Fruit fly (Drosophila melanogaster) whole organism, embryonic: ENCODE measurements around the gene CG4770.

Experiments
- Antp ChIP-seq: fragments of 200-800 bp; sonication (Bioruptor generic); optimal IDR thresholded peaks from 3 replicates; lab custom pipeline; 2016; ENCODE audit warnings: missing biosample characterization, missing genetic modification characterization
- Asciz ChIP-seq: fragments of 200-800 bp; sonication (Bioruptor generic); optimal IDR thresholded peaks from 2 replicates; lab custom pipeline; 2017; ENCODE audit warnings: missing biosample characterization, mild to moderate bottlenecking, missing genetic modification characterization, missing genetic modification reagents
- Bgb ChIP-seq: fragments of 200-800 bp; sonication (Bioruptor generic); IDR thresholded peaks from 2 replicates; pipeline ENCODE4 v1.3.6; 2022; ENCODE audit warnings: missing biosample characterization, missing genetic modification characterization; ENCODE audit not compliant: partially characterized antibody
- CG1024 ChIP-seq: fragments of 200-800 bp; sonication (Bioruptor generic); IDR thresholded peaks from 2 replicates; pipeline ENCODE4 v1.3.6; 2022; ENCODE audit warnings: missing biosample characterization, missing genetic modification characterization
- CG11093 ChIP-seq: fragments of 200-800 bp; sonication (Bioruptor generic); IDR thresholded peaks from 3 replicates; pipeline ENCODE4 v1.3.6; 2022; ENCODE audit warnings: missing biosample characterization, missing genetic modification characterization
- CG11398 ChIP-seq: fragments of 200-800 bp; sonication (Bioruptor generic); optimal IDR thresholded peaks from 2 replicates; lab custom pipeline; 2016; ENCODE audit warnings: missing biosample characterization, missing genetic modification characterization
- CG11695 ChIP-seq: fragments of 200-800 bp; sonication (Bioruptor generic); IDR thresholded peaks from 3 replicates; pipeline ENCODE4 v1.3.6; 2022; ENCODE audit warnings: missing biosample characterization, missing genetic modification characterization
- CG11696 ChIP-seq: fragments of 200-800 bp; sonication (Bioruptor generic); IDR thresholded peaks from 2 replicates; pipeline ENCODE4 v1.3.6; 2022; ENCODE audit warnings: missing biosample characterization, missing genetic modification characterization
- CG1233 ChIP-seq: fragments of 200-800 bp; sonication (Bioruptor generic); optimal IDR thresholded peaks from 4 replicates; lab custom pipeline; 2018; ENCODE audit warnings: missing biosample characterization, mild to moderate bottlenecking, missing genetic modification characterization
- CG13123 ChIP-seq: fragments of 200-800 bp; sonication (Bioruptor generic); optimal IDR thresholded peaks from 2 replicates; lab custom pipeline; 2016; ENCODE audit warnings: missing biosample characterization, missing genetic modification characterization
- CG16779 ChIP-seq: fragments of 200-800 bp; sonication (Bioruptor generic); IDR thresholded peaks from 2 replicates; pipeline ENCODE4 v1.3.6; 2022; ENCODE audit warnings: missing biosample characterization, missing genetic modification characterization
- CG16863 ChIP-seq: fragments of 200-800 bp; sonication (Bioruptor generic); optimal IDR thresholded peaks from 3 replicates; lab custom pipeline; 2016; ENCODE audit warnings: missing biosample characterization, missing genetic modification characterization
- CG3163 ChIP-seq: fragments of 200-800 bp; sonication (Bioruptor generic); optimal IDR thresholded peaks from 3 replicates; lab custom pipeline; 2016; ENCODE audit warnings: missing biosample characterization, missing genetic modification characterization
- CG33213 ChIP-seq: fragments of 200-800 bp; sonication (Bioruptor generic); optimal IDR thresholded peaks from 3 replicates; lab custom pipeline; 2016; ENCODE audit warnings: missing biosample characterization, missing genetic modification characterization
- CG5953 ChIP-seq: fragments of 200-800 bp; sonication (Bioruptor generic); IDR thresholded peaks from 2 replicates; pipeline ENCODE4 v1.3.6; 2022; ENCODE audit warnings: missing biosample characterization, missing genetic modification characterization
- CG6854 ChIP-seq: fragments of 200-800 bp; sonication (Bioruptor generic); optimal IDR thresholded peaks from 3 replicates; lab custom pipeline; 2017; ENCODE audit warnings: missing biosample characterization, mild to moderate bottlenecking, missing genetic modification characterization
- CG7372 ChIP-seq: fragments of 200-800 bp; sonication (Bioruptor generic); IDR thresholded peaks from 2 replicates; pipeline ENCODE4 v1.3.6; 2022; ENCODE audit warnings: missing biosample characterization, missing genetic modification characterization
- CG9817 ChIP-seq: fragments of 200-800 bp; sonication (Bioruptor generic); optimal IDR thresholded peaks from 2 replicates; lab custom pipeline; 2018; ENCODE audit warnings: missing biosample characterization, mild to moderate bottlenecking, missing genetic modification characterization, moderate library complexity
- CoRest ChIP-seq: fragments of 200-800 bp; sonication (Bioruptor generic); optimal IDR thresholded peaks from 3 replicates; lab custom pipeline; 2018; ENCODE audit warnings: missing biosample characterization, mild to moderate bottlenecking, missing genetic modification characterization, moderate library complexity
- Deaf1 ChIP-seq: fragments of 200-800 bp; optimal IDR thresholded peaks from 3 replicates; lab custom pipeline; 2019; ENCODE audit warnings: missing biosample characterization, mild to moderate bottlenecking, missing genetic modification characterization, moderate library complexity
- Dip3 ChIP-seq: fragments of 200-800 bp; sonication (Bioruptor generic); optimal IDR thresholded peaks from 3 replicates; lab custom pipeline; 2016; ENCODE audit warnings: missing biosample characterization, missing genetic modification characterization
- HLHmδ ChIP-seq: fragments of 200-800 bp; sonication (Bioruptor generic); optimal IDR thresholded peaks from 2 replicates; lab custom pipeline; 2018; ENCODE audit warnings: missing biosample characterization, mild to moderate bottlenecking, missing genetic modification characterization, moderate library complexity
- Hey ChIP-seq: fragments of 200-800 bp; sonication (Bioruptor generic); optimal IDR thresholded peaks from 3 replicates; lab custom pipeline; 2018; ENCODE audit warnings: missing biosample characterization, mild to moderate bottlenecking, missing genetic modification characterization
- Lpt ChIP-seq: fragments of >200 bp; optimal IDR thresholded peaks from 2 replicates; lab custom pipeline; 2018; ENCODE audit warnings: missing biosample characterization, missing genetic modification characterization
- Meics ChIP-seq: fragments of 200-800 bp; sonication (Bioruptor generic); optimal IDR thresholded peaks from 2 replicates; lab custom pipeline; 2017; ENCODE audit warnings: missing biosample characterization, mild to moderate bottlenecking, missing genetic modification characterization
- Neu2 ChIP-seq: fragments of 200-800 bp; sonication (Bioruptor generic); optimal IDR thresholded peaks from 3 replicates; lab custom pipeline; 2016; ENCODE audit warnings: missing biosample characterization, missing genetic modification characterization, borderline replicate concordance
- Oli ChIP-seq: fragments of 200-800 bp; sonication (Bioruptor generic); optimal IDR thresholded peaks from 2 replicates; lab custom pipeline; 2018; ENCODE audit warnings: missing biosample characterization, mild to moderate bottlenecking, missing genetic modification characterization, moderate library complexity
- Ravus ChIP-seq: fragments of 200-800 bp; sonication (Bioruptor generic); IDR thresholded peaks from 2 replicates; pipeline ENCODE4 v1.3.6; 2022; ENCODE audit warnings: missing biosample characterization, missing genetic modification characterization
- Side ChIP-seq: fragments of 200-800 bp; sonication (Bioruptor generic); optimal IDR thresholded peaks from 2 replicates; lab custom pipeline; 2016; ENCODE audit warnings: missing biosample characterization, missing genetic modification characterization
- Taf1 ChIP-seq: fragments of 200-800 bp; sonication (Bioruptor generic); IDR thresholded peaks from 2 replicates; pipeline ENCODE4 v1.3.6; 2022; ENCODE audit warnings: missing biosample characterization, missing genetic modification characterization
- abd-A ChIP-seq: fragments of 200-800 bp; sonication (Bioruptor generic); optimal IDR thresholded peaks from 3 replicates; lab custom pipeline; 2019; ENCODE audit warnings: missing biosample characterization, mild to moderate bottlenecking, missing genetic modification characterization, moderate library complexity
- ato ChIP-seq: fragments of 200-800 bp; sonication (Bioruptor generic); IDR thresholded peaks from 2 replicates; pipeline ENCODE4 v1.3.6; 2022; ENCODE audit warnings: missing biosample characterization, missing genetic modification characterization; ENCODE audit not compliant: partially characterized antibody
- bsh ChIP-seq, 2 experiments: fragments of 200-800 bp; sonication (Bioruptor generic); optimal IDR thresholded peaks; 2 replicates each; lab custom pipeline; 2017 to 2018; ENCODE audit warnings: mild to moderate bottlenecking in 2 of 2, missing biosample characterization in 2 of 2, missing genetic modification characterization in 2 of 2, moderate library complexity in 1 of 2
- crol ChIP-seq: fragments of 200-800 bp; sonication (Bioruptor generic); IDR thresholded peaks from 2 replicates; pipeline ENCODE4 v1.3.6; 2022; ENCODE audit warnings: missing biosample characterization, missing genetic modification characterization
- fu2 ChIP-seq: fragments of 200-800 bp; sonication (Bioruptor generic); optimal IDR thresholded peaks from 2 replicates; lab custom pipeline; 2016; ENCODE audit warnings: missing biosample characterization, missing genetic modification characterization
- grau ChIP-seq: fragments of 200-800 bp; optimal IDR thresholded peaks from 3 replicates; lab custom pipeline; 2019; ENCODE audit warnings: missing biosample characterization, mild to moderate bottlenecking, missing genetic modification characterization, moderate library complexity
- her ChIP-seq: fragments of 200-800 bp; sonication (Bioruptor generic); optimal IDR thresholded peaks from 2 replicates; lab custom pipeline; 2016; ENCODE audit warnings: missing biosample characterization, missing genetic modification characterization
- inv ChIP-seq: fragments of 200-800 bp; sonication (Bioruptor generic); IDR thresholded peaks from 2 replicates; pipeline ENCODE4 v1.3.6; 2022; ENCODE audit warnings: missing biosample characterization, missing genetic modification characterization; ENCODE audit not compliant: partially characterized antibody
- jigr1 ChIP-seq: fragments of 200-800 bp; sonication (Bioruptor generic); IDR thresholded peaks from 3 replicates; pipeline ENCODE4 v1.3.6; 2022; ENCODE audit warnings: missing biosample characterization, missing genetic modification characterization
- knrl ChIP-seq: fragments of 200-800 bp; sonication (Bioruptor generic); IDR thresholded peaks from 3 replicates; pipeline ENCODE4 v1.3.6; 2022; ENCODE audit warnings: missing biosample characterization, missing genetic modification characterization; ENCODE audit not compliant: partially characterized antibody
- lilli ChIP-seq: fragments of 200-800 bp; sonication (Bioruptor generic); optimal IDR thresholded peaks from 3 replicates; lab custom pipeline; 2016; ENCODE audit warnings: missing biosample characterization, missing genetic modification characterization
- lov ChIP-seq, 2 experiments: fragments of 200-800 bp in 1 of 2; fragments of >200 bp in 1 of 2; sonication (Bioruptor generic) in 1 of 2; IDR thresholded peaks in 1 of 2; optimal IDR thresholded peaks in 1 of 2; 2 replicates in 1 of 2; 3 replicates in 1 of 2; pipeline versions ENCODE4 v1.3.6 to Lab custom; 2017 to 2022; ENCODE audit warnings: missing biosample characterization in 1 of 2, missing genetic modification characterization in 1 of 2
- repo ChIP-seq: fragments of 200-800 bp; sonication (Bioruptor generic); optimal IDR thresholded peaks from 2 replicates; lab custom pipeline; 2016; ENCODE audit warnings: missing biosample characterization, missing genetic modification characterization
- ro ChIP-seq: fragments of 200-800 bp; sonication (Bioruptor generic); IDR thresholded peaks from 2 replicates; pipeline ENCODE4 v1.3.6; 2022; ENCODE audit warnings: missing biosample characterization, missing genetic modification characterization
- sc ChIP-seq, 3 experiments: fragments of >200 bp in 2 of 3; fragments of 200-800 bp in 1 of 3; sonication (Bioruptor generic) in 1 of 3; optimal IDR thresholded peaks; 2 replicates in 2 of 3; 3 replicates in 1 of 3; lab custom pipeline; 2017; ENCODE audit warnings: mild to moderate bottlenecking in 1 of 3, missing biosample characterization in 1 of 3, missing genetic modification characterization in 1 of 3, missing genetic modification reagents in 1 of 3
- scrt ChIP-seq: fragments of 200-800 bp; sonication (Bioruptor generic); optimal IDR thresholded peaks from 2 replicates; lab custom pipeline; 2018; ENCODE audit warnings: missing biosample characterization, mild to moderate bottlenecking, missing genetic modification characterization, moderate library complexity
- slbo ChIP-seq: fragments of 200-800 bp; sonication (Bioruptor generic); IDR thresholded peaks from 2 replicates; pipeline ENCODE4 v1.3.6; 2022; ENCODE audit warnings: missing biosample characterization, missing genetic modification characterization
- slp2 ChIP-seq: fragments of 200-800 bp; sonication (Bioruptor generic); optimal IDR thresholded peaks from 2 replicates; lab custom pipeline; 2016; ENCODE audit warnings: missing biosample characterization, missing genetic modification characterization

CG4770 gene

DNA sequence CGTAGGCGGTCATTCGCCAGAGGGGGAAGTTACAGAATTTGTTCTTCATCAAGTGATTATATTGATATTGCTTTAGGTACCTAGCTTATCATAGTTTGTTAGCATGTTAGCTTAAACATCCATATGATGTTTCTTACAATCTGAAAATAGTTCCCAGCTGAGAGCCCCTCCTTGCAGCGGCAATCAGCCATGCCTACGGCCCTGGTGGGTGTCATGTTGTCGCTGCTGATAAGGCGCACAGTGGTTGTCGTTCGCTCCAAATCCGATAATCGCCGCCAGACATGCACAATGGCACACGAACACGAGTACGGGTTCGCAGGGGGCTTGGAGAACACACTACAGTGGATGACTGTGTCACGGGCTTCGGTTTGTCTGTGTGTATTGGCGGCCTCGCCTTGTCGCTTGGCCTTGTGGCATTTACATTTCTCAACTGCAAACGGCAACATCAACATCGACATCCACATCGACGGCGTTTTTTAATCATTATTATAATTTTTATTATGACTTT is 12.3 kb upstream of the CG4770 start (continued):
- TF ChIP-seq Oli = peak; percentile 83
- TF ChIP-seq slbo (GFP tag; lab: Robert Waterston, UW) = peak; percentile 90
- peak; percentile 51 for TF ChIP-seq CG6854 (GFP tag; lab: Kevin White, UChicago)
- peak; percentile 83 for TF ChIP-seq Taf1
- no peak for TF ChIP-seq Bgb (GFP tag; lab: Robert Waterston, UW)
- TF ChIP-seq CG1024 (GFP tag; lab: Robert Waterston, UW) = peak; percentile 43; the same call in 1 of the 2 replicates
- TF ChIP-seq bsh (GFP tag; optimal IDR thresholded peaks at IDR 0.05; lab: Kevin White, UChicago) = peak; percentile 34 to 81
- peak; percentile 70 for TF ChIP-seq CG13123
- no peak for TF ChIP-seq CG3163 (GFP tag; lab: Kevin White, UChicago)
- peak; percentile 79 for TF ChIP-seq Antp (GFP tag; lab: Kevin White, UChicago)
- peak; percentile 70; the same call in 2 of the 3 replicates for TF ChIP-seq jigr1 (GFP tag; lab: Robert Waterston, UW)
- peak; percentile 48 for TF ChIP-seq slp2 (GFP tag; lab: Kevin White, UChicago)
- peak; percentile 41; the same call in 1 of the 2 replicates for TF ChIP-seq CG5953 (GFP tag; lab: Robert Waterston, UW)
- peak; percentile 38; the same call in 1 of the 2 replicates for TF ChIP-seq ro (GFP tag; lab: Robert Waterston, UW)
- peak; percentile 66 for TF ChIP-seq CG9817
- peak; percentile 52; the same call in 1 of the 2 replicates for TF ChIP-seq CG11696 (GFP tag; lab: Robert Waterston, UW)
- TF ChIP-seq lov (optimal IDR thresholded peaks at IDR 0.05; lab: Kevin White, UChicago) = no peak
- TF ChIP-seq lov (GFP tag; IDR thresholded peaks at IDR 0.05; lab: Robert Waterston, UW) = 0 out of 3 replicates have a peak, but pooled peaks have one; percentile 56
- TF ChIP-seq CG1233 (GFP tag; lab: Kevin White, UChicago) = peak; percentile 59
- no peak for TF ChIP-seq crol
- TF ChIP-seq CoRest = peak; percentile 79
- TF ChIP-seq fu2 (GFP tag; lab: Kevin White, UChicago) = peak; percentile 83
- TF ChIP-seq CG16779 (GFP tag; lab: Robert Waterston, UW) = peak; percentile 75; the same call in 1 of the 2 replicates
- TF ChIP-seq CG11695 (GFP tag; lab: Robert Waterston, UW) = peak; percentile 87; the same call in 2 of the 3 replicates
- TF ChIP-seq ato (GFP tag; lab: Robert Waterston, UW) = no peak
- peak; percentile 58 for TF ChIP-seq CG11398 (GFP tag; lab: Kevin White, UChicago)
- peak; percentile 77 for TF ChIP-seq Side (GFP tag; lab: Kevin White, UChicago)
- peak; percentile 91 for TF ChIP-seq lilli
- peak; percentile 82 for TF ChIP-seq CG16863
- peak; percentile 58 for TF ChIP-seq abd-A (tag; lab: Kevin White, UChicago)
- TF ChIP-seq CG33213 (GFP tag; lab: Kevin White, UChicago) = peak; percentile 7
- no peak for TF ChIP-seq repo (GFP tag; lab: Kevin White, UChicago)
- peak; percentile 56 for TF ChIP-seq scrt
- 0 out of 3 replicates have a peak, but pooled peaks have one; percentile 6 for TF ChIP-seq knrl (GFP tag; lab: Robert Waterston, UW)
- TF ChIP-seq CG7372 (GFP tag; lab: Robert Waterston, UW) = peak; percentile 44; the same call in 1 of the 2 replicates
- no peak; the same call in 1 of the 2 replicates for TF ChIP-seq Ravus
- peak; percentile 68 for TF ChIP-seq her (GFP tag; lab: Kevin White, UChicago)
- TF ChIP-seq sc (optimal IDR thresholded peaks at IDR 0.05; lab: Kevin White, UChicago) = no peak
- peak; percentile 48 for TF ChIP-seq sc (GFP tag; optimal IDR thresholded peaks at IDR 0.05; lab: Kevin White, UChicago)
- TF ChIP-seq Meics (GFP tag; lab: Kevin White, UChicago) = peak; percentile 87
- TF ChIP-seq grau = peak; percentile 84
- TF ChIP-seq CG11093 = peak; percentile 67; the same call in 2 of the 3 replicates
- TF ChIP-seq Neu2 (GFP tag; lab: Kevin White, UChicago) = no peak
- peak; percentile 52 for TF ChIP-seq Deaf1
- peak; percentile 86 for TF ChIP-seq Dip3
- no peak for TF ChIP-seq Lpt
- peak; percentile 50 for TF ChIP-seq Asciz (GFP tag; lab: Kevin White, UChicago)
- TF ChIP-seq inv (GFP tag; lab: Robert Waterston, UW) = no peak
- peak; percentile 37 for TF ChIP-seq Hey (tag; lab: Kevin White, UChicago)
- peak; percentile 55 for TF ChIP-seq HLHmδ (GFP tag; lab: Kevin White, UChicago)
